Worm (Caenorhabditis elegans): ENCODE data around the gene idpp-9.

The idpp-9 gene

DNA sequence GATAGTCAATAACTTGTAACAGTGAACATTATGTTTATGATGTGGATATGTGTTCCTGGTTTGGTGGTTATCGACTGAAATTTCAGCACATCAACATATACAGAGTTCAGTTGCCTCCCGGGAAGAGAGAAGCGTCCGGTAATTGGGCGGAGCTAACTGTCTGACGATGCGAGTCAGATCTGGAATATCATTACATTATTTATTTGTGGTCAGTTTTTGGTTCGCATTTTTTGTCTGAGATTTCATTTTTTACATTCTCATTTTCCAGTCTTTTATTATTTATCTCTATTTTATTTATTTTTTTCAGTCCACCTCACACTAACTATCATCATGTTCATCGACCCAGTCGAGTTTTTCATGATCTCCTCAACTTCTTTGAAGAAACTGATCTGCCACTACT is 10.1 kb upstream of the idpp-9 start, which contains the start of gene T22B2.1:
Gene T22B2.1, plus strand, starts transcription at position 301 of the 400 bp plus-strand sequence.
- TF ChIP-seq pat-9 (tag; optimal IDR thresholded peaks at IDR 0.05) (no peak), ceh-18 (tag; optimal IDR thresholded peaks at IDR 0.05) (no peak), ref-2 (tag; optimal IDR thresholded peaks at IDR 0.05) (no peak), ceh-2 (tag; optimal IDR thresholded peaks at IDR 0.05) (no peak), sox-4 (tag; optimal IDR thresholded peaks at IDR 0.05) (no peak), gmeb-2 (tag; optimal IDR thresholded peaks at IDR 0.05) (no peak), ceh-45 (GFP tag; IDR thresholded peaks at IDR 0.05) (no peak), che-1 (tag; optimal IDR thresholded peaks at IDR 0.05) (no peak), lim-6 (tag; optimal IDR thresholded peaks at IDR 0.05) (no peak), lin-11 (tag; optimal IDR thresholded peaks at IDR 0.05) (no peak), ceh-14 (tag; optimal IDR thresholded peaks at IDR 0.05) (no peak), K09A11.1 (tag; optimal IDR thresholded peaks at IDR 0.05; ENCODE audit: insufficient read depth) (no peak), zip-5 (tag; optimal IDR thresholded peaks at IDR 0.05) (no peak), pax-1 (tag; optimal IDR thresholded peaks at IDR 0.05) (no peak), ceh-34 (tag; optimal IDR thresholded peaks at IDR 0.05) (no peak), pros-1 (tag; optimal IDR thresholded peaks at IDR 0.05) (no peak), ets-4 (tag; optimal IDR thresholded peaks at IDR 0.05) (no peak), ama-1 (optimal IDR thresholded peaks at IDR 0.05) (no peak)

DNA sequence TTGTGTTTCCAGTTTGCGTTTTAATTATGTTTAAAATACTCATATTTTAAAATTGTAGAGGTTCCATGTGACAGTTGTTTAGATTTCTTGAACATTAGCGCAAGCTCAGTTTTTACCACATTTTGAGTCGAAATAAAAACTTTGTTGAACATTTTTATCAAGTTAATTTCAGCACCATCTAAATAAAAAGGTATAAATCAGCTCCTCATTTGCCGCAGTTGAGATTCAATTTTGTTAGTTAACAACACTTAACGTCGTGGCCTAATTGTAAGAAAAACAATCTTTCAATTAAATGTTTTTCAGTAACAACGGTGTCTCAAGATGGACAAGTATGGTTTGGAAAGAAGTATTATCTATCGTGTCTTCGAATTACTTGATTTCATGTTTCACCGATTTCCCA is 5.1 kb upstream of the idpp-9 start:
- TF ChIP-seq ceh-2 (tag; optimal IDR thresholded peaks at IDR 0.05) (no peak), fax-1 (tag; optimal IDR thresholded peaks at IDR 0.05) (no peak), K02D7.2 (tag; optimal IDR thresholded peaks at IDR 0.05) (no peak), dmd-4 (tag; optimal IDR thresholded peaks at IDR 0.05; ENCODE audit: borderline replicate concordance) (no peak), sox-4 (tag; optimal IDR thresholded peaks at IDR 0.05) (no peak), unc-42 (tag; optimal IDR thresholded peaks at IDR 0.05) (no peak), hlh-13 (GFP tag; optimal IDR thresholded peaks at IDR 0.05) (no peak), odd-2 (tag; optimal IDR thresholded peaks at IDR 0.05) (no peak), hlh-30 (tag; optimal IDR thresholded peaks at IDR 0.05; ENCODE audit: insufficient read depth) (no peak), ceh-30 (tag; optimal IDR thresholded peaks at IDR 0.05) (no peak), ama-1 (optimal IDR thresholded peaks at IDR 0.05) (no peak), pat-9 (tag; optimal IDR thresholded peaks at IDR 0.05) (no peak), che-1 (tag; optimal IDR thresholded peaks at IDR 0.05) (no peak), unc-86 (tag; optimal IDR thresholded peaks at IDR 0.05) (no peak), nhr-11 (tag; optimal IDR thresholded peaks at IDR 0.05) (no peak), ceh-9 (tag; optimal IDR thresholded peaks at IDR 0.05) (no peak)

DNA sequence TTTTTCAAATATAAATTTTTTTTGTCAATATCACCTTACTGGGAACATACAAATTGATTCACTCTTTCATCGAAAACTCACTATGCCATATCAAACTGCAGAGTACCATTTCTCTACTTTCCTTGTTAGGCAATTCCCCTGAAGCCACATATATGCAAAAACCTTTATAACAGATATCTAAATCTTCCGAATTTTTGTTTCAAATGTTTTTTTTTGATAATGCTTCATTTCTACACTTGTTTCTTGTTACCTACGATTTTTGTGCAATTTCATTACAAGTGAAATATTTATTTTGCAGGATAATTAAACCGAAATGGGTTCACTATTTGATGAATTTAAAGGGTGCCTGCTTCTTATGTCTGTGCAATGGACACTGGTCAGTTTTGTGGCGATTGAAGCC is 4.5 kb upstream of the idpp-9 start, which contains the start of gene T22B2.2:
Gene T22B2.2, plus strand, starts transcription at position 301 of the 400 bp plus-strand sequence.
- no peak for TF ChIP-seq ceh-6 (GFP tag; optimal IDR thresholded peaks at IDR 0.05)
- no peak for TF ChIP-seq rnt-1 (tag; optimal IDR thresholded peaks at IDR 0.05)
- TF ChIP-seq ceh-31 (tag; optimal IDR thresholded peaks at IDR 0.05): no peak
- no peak for TF ChIP-seq tbx-7 (tag; optimal IDR thresholded peaks at IDR 0.05)
- TF ChIP-seq mec-3 (tag; optimal IDR thresholded peaks at IDR 0.05; ENCODE audit: borderline replicate concordance): no peak
- TF ChIP-seq fkh-6 (tag; optimal IDR thresholded peaks at IDR 0.05): no peak
- no peak for TF ChIP-seq sox-4 (tag; optimal IDR thresholded peaks at IDR 0.05)
- TF ChIP-seq pax-1 (tag; optimal IDR thresholded peaks at IDR 0.05): no peak
- no peak for TF ChIP-seq hlh-8 (tag; optimal IDR thresholded peaks at IDR 0.05)

DNA sequence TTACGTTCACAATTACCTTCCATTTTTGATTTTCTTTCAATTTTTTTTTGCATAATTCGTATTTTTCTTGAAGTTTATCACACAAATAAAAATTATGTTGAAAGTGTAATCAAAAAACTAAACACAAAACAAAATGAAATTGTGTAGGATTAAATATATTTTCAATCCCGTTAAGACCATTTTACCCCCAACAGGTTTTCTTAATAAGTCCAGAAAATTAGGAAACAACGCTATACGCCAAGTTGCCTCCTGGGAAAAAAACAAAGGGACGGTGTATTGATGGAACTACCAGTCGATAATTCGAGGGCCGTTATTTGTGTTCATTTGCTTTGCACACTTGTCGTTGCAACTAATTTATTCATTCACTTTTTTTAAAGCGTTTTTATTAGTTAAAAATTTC is 4.0 kb upstream of the idpp-9 start:
- TF ChIP-seq ttx-3 (tag; optimal IDR thresholded peaks at IDR 0.05) (no peak), odd-2 (tag; optimal IDR thresholded peaks at IDR 0.05) (no peak), pat-9 (tag; optimal IDR thresholded peaks at IDR 0.05) (no peak), ceh-34 (tag; optimal IDR thresholded peaks at IDR 0.05) (no peak), fkh-6 (tag; optimal IDR thresholded peaks at IDR 0.05) (no peak), lim-6 (tag; optimal IDR thresholded peaks at IDR 0.05) (no peak), pha-2 (tag; optimal IDR thresholded peaks at IDR 0.05) (no peak), unc-3 (GFP tag; conservative IDR thresholded peaks at IDR 0.05) (no peak), unc-3 (tag; optimal IDR thresholded peaks at IDR 0.05) (no peak), madf-2 (tag; optimal IDR thresholded peaks at IDR 0.05) (no peak), ceh-45 (GFP tag; IDR thresholded peaks at IDR 0.05) (no peak), che-1 (tag; optimal IDR thresholded peaks at IDR 0.05) (no peak)
